Worm (Caenorhabditis elegans) whole organism, mixed stage, embryonic: Measurements from ENCODE around the gene gst-30.
A peak's percentile ranks its signal among the peaks of the same experiment; 100 is the strongest.
"Not testable (repeated sequence)": the region's sequence is repeated elsewhere in the genome, so short reads cannot be mapped to it uniquely, and the experiment has no call there.

Experiments used
- M03D4.4 ChIP-seq: sonication (generic microtip); optimal IDR thresholded peaks from 2 replicates; lab custom pipeline; 2017; ENCODE audit warnings: mild to moderate bottlenecking, missing genetic modification characterization, missing compliant biosample characterization
- bed-3 ChIP-seq: fragments of 200-800 bp; sonication (Bioruptor generic); optimal IDR thresholded peaks from 3 replicates; lab custom pipeline; 2018; ENCODE audit warnings: mild to moderate bottlenecking, missing genetic modification characterization, moderate library complexity, missing compliant biosample characterization
- ceh-43 ChIP-seq: fragments of 200-800 bp; sonication (Bioruptor generic); optimal IDR thresholded peaks from 2 replicates; lab custom pipeline; 2018; ENCODE audit warnings: mild to moderate bottlenecking, missing genetic modification characterization, moderate library complexity, missing compliant biosample characterization
- ceh-83 ChIP-seq: fragments of 200-800 bp; sonication (Bioruptor generic); optimal IDR thresholded peaks from 2 replicates; lab custom pipeline; 2018; ENCODE audit warnings: mild to moderate bottlenecking, missing genetic modification characterization, missing compliant biosample characterization
- ces-1 ChIP-seq: fragments of 150-350 bp; optimal IDR thresholded peaks from 2 replicates; lab custom pipeline; 2014; ENCODE audit warnings: missing biosample characterization, missing genetic modification reagents, missing genetic modification characterization
- elt-1 ChIP-seq: sonication (generic microtip); optimal IDR thresholded peaks from 2 replicates; lab custom pipeline; 2017; ENCODE audit warnings: missing genetic modification characterization, mild to moderate bottlenecking, missing compliant biosample characterization, antibody characterized with exemption, moderate library complexity, borderline replicate concordance; ENCODE audit not compliant: insufficient read depth
- flh-1 ChIP-seq: fragments of 200-800 bp; sonication (Bioruptor generic); optimal IDR thresholded peaks from 2 replicates; lab custom pipeline; 2018; ENCODE audit warnings: mild to moderate bottlenecking, missing genetic modification characterization, moderate library complexity, missing compliant biosample characterization
- ham-2 ChIP-seq: fragments of 200-800 bp; sonication (Bioruptor generic); optimal IDR thresholded peaks from 2 replicates; lab custom pipeline; 2018; ENCODE audit warnings: mild to moderate bottlenecking, missing genetic modification characterization, missing compliant biosample characterization
- hlh-1 ChIP-seq: fragments of 150-350 bp; optimal IDR thresholded peaks from 2 replicates; lab custom pipeline; 2014; ENCODE audit warnings: missing biosample characterization, missing genetic modification reagents, missing genetic modification characterization
- lin-13 ChIP-seq: fragments of 150-350 bp; optimal IDR thresholded peaks from 2 replicates; lab custom pipeline; 2014; ENCODE audit warnings: missing biosample characterization, missing genetic modification characterization
- lin-32 ChIP-seq: fragments of 200-800 bp; sonication (Bioruptor generic); optimal IDR thresholded peaks from 2 replicates; lab custom pipeline; 2018; ENCODE audit warnings: mild to moderate bottlenecking, missing genetic modification characterization, missing compliant biosample characterization
- lsy-2 ChIP-seq: fragments of 150-350 bp; optimal IDR thresholded peaks from 2 replicates; lab custom pipeline; 2014; ENCODE audit warnings: missing biosample characterization, missing genetic modification characterization
- mab-5 ChIP-seq: fragments of 150-350 bp; optimal IDR thresholded peaks from 2 replicates; lab custom pipeline; 2014; ENCODE audit warnings: missing biosample characterization, missing genetic modification characterization
- mep-1 ChIP-seq: fragments of 150-350 bp; optimal IDR thresholded peaks from 2 replicates; lab custom pipeline; 2017; ENCODE audit warnings: missing biosample characterization, missing genetic modification reagents, missing genetic modification characterization, inconsistent platforms
- mls-2 ChIP-seq: sonication (generic microtip); optimal IDR thresholded peaks from 2 replicates; lab custom pipeline; 2016; ENCODE audit warnings: mild to moderate bottlenecking, missing genetic modification characterization, moderate library complexity, missing compliant biosample characterization
- nhr-2 ChIP-seq: fragments of 150-350 bp; optimal IDR thresholded peaks from 2 replicates; lab custom pipeline; 2014; ENCODE audit warnings: missing biosample characterization, missing genetic modification characterization
- nhr-237 ChIP-seq: fragments of 150-350 bp; optimal IDR thresholded peaks from 2 replicates; lab custom pipeline; 2014; ENCODE audit warnings: missing biosample characterization, missing genetic modification characterization
- nhr-28 ChIP-seq: fragments of 150-350 bp; optimal IDR thresholded peaks from 2 replicates; lab custom pipeline; 2014; ENCODE audit warnings: missing biosample characterization, missing genetic modification characterization
- nhr-76 ChIP-seq: sonication (generic microtip); optimal IDR thresholded peaks from 2 replicates; lab custom pipeline; 2017; ENCODE audit warnings: missing biosample characterization, missing genetic modification characterization
- pha-4 ChIP-seq: fragments of 150-350 bp; optimal IDR thresholded peaks from 2 replicates; lab custom pipeline; 2018; ENCODE audit warnings: missing biosample characterization, missing genetic modification reagents, missing genetic modification characterization
- sem-2 ChIP-seq: fragments of 200-800 bp; sonication (Bioruptor generic); optimal IDR thresholded peaks from 2 replicates; lab custom pipeline; 2018; ENCODE audit warnings: mild to moderate bottlenecking, missing genetic modification characterization, missing compliant biosample characterization
- sptf-1 ChIP-seq: sonication (generic microtip); optimal IDR thresholded peaks from 2 replicates; lab custom pipeline; 2017; ENCODE audit warnings: mild to moderate bottlenecking, missing genetic modification characterization, moderate library complexity, missing compliant biosample characterization
- tbx-8 ChIP-seq: fragments of 200-800 bp; sonication (Bioruptor generic); optimal IDR thresholded peaks from 2 replicates; lab custom pipeline; 2018; ENCODE audit warnings: mild to moderate bottlenecking, missing genetic modification characterization, moderate library complexity, missing compliant biosample characterization
- unc-120 ChIP-seq: sonication (generic microtip); optimal IDR thresholded peaks from 2 replicates; lab custom pipeline; 2017; ENCODE audit warnings: missing genetic modification characterization, missing compliant biosample characterization; ENCODE audit not compliant: poor library complexity, severe bottlenecking
- unc-39 ChIP-seq: fragments of 150-350 bp; optimal IDR thresholded peaks from 2 replicates; lab custom pipeline; 2014; ENCODE audit warnings: missing biosample characterization, missing genetic modification characterization
- unc-62 ChIP-seq: fragments of 150-350 bp; optimal IDR thresholded peaks from 2 replicates; lab custom pipeline; 2014; ENCODE audit warnings: missing biosample characterization, missing genetic modification reagents, missing genetic modification characterization
- zip-8 ChIP-seq: fragments of 150-350 bp; optimal IDR thresholded peaks from 2 replicates; lab custom pipeline; 2014; ENCODE audit warnings: missing biosample characterization, missing genetic modification characterization
- ztf-11 ChIP-seq: fragments of 150-350 bp; optimal IDR thresholded peaks from 2 replicates; lab custom pipeline; 2014; ENCODE audit warnings: missing biosample characterization, missing genetic modification characterization

Gene gst-30

ce11 chrII:4916462-4916861, 18.4 kb downstream of the gst-30 start, which contains the start of gene msp-31:
msp-31 (minus strand) TSS chrII:4916562.
- TF ChIP-seq zip-8, mls-2, lin-13 (tag; lab: Kevin White, UChicago): not testable (repeated sequence)

- no peak for TF ChIP-seq M03D4.4 (tag; lab: Kevin White, UChicago)
- no peak for TF ChIP-seq ztf-11 (tag; lab: Kevin White, UChicago)
- TF ChIP-seq sem-2 (GFP tag; lab: Kevin White, UChicago): no peak
- no peak for TF ChIP-seq unc-120 (tag; lab: Kevin White, UChicago)
- TF ChIP-seq ces-1: no peak
- TF ChIP-seq lin-32: no peak
- TF ChIP-seq tbx-8 (GFP tag; lab: Kevin White, UChicago): no peak
- no peak for TF ChIP-seq unc-62 (GFP tag; lab: Kevin White, UChicago)
- TF ChIP-seq zip-8 (tag; lab: Kevin White, UChicago): no peak
- TF ChIP-seq elt-1 (tag; lab: Kevin White, UChicago): no peak
These were observed 19.3 kb downstream of the gst-30 start for ce11 chrII:4915572-4915971.

- no peak for TF ChIP-seq hlh-1
- TF ChIP-seq mab-5: no peak
- TF ChIP-seq ceh-43 (GFP tag; lab: Kevin White, UChicago): no peak
- TF ChIP-seq ham-2: no peak
- no peak for TF ChIP-seq lin-13 (tag; lab: Kevin White, UChicago)
- no peak for TF ChIP-seq elt-1 (tag; lab: Kevin White, UChicago)
- TF ChIP-seq bed-3 (GFP tag; lab: Kevin White, UChicago): no peak
- no peak for TF ChIP-seq pha-4 (tag; lab: Kevin White, UChicago)
- TF ChIP-seq, all 35 proteins: peak for 0
These were observed 20.6 kb downstream of the gst-30 start, which contains the start of gene R05F9.11 for ce11 chrII:4914214-4914613. R05F9.11 (minus strand) TSS chrII:4914218.

ce11 chrII:4908160-4908559, 26.7 kb downstream of the gst-30 start:
- TF ChIP-seq sptf-1 (no peak), mep-1 (tag; lab: Kevin White, UChicago) (no peak), unc-62 (GFP tag; lab: Kevin White, UChicago) (peak; percentile 76), ceh-83 (GFP tag; lab: Kevin White, UChicago) (no peak), nhr-2 (tag; lab: Kevin White, UChicago) (no peak), hlh-1 (peak; percentile 30), nhr-237 (no peak), unc-120 (tag; lab: Kevin White, UChicago) (peak; percentile 38), nhr-76 (tag; lab: Kevin White, UChicago) (no peak), flh-1 (GFP tag; lab: Kevin White, UChicago) (no peak), ham-2 (peak; percentile 40)

ce11 chrII:4905883-4906282, 29.0 kb downstream of the gst-30 start:
- TF ChIP-seq unc-39 (tag; lab: Kevin White, UChicago) (no peak), nhr-28 (tag; lab: Kevin White, UChicago) (no peak), lin-32 (no peak), lsy-2 (tag; lab: Kevin White, UChicago) (no peak), flh-1 (GFP tag; lab: Kevin White, UChicago) (no peak), ceh-83 (GFP tag; lab: Kevin White, UChicago) (no peak), nhr-237 (no peak), mls-2 (tag; lab: Kevin White, UChicago) (no peak), pha-4 (tag; lab: Kevin White, UChicago) (no peak)
- TF ChIP-seq, all 35 proteins: peak for 0

- no peak for TF ChIP-seq mep-1 (tag; lab: Kevin White, UChicago)
These were observed 29.5 kb downstream of the gst-30 start for ce11 chrII:4905331-4905730.
